Worm (Caenorhabditis elegans) whole organism, L1 larva: Measurements from ENCODE around the gene F40H3.1.
A peak's percentile ranks its signal among the peaks of the same experiment; 100 is the strongest.

ENCODE experiments used
- F16B12.6 ChIP-seq: fragments of 150-350 bp; optimal IDR thresholded peaks from 2 replicates; lab custom pipeline; 2014; ENCODE audit warnings: missing biosample characterization, missing genetic modification characterization
- Y116A8C.19 ChIP-seq: sonication (generic microtip); optimal IDR thresholded peaks from 2 replicates; lab custom pipeline; 2016; ENCODE audit warnings: missing compliant biosample characterization, missing genetic modification characterization, borderline replicate concordance
- blmp-1 ChIP-seq: fragments of 150-350 bp; optimal IDR thresholded peaks from 2 replicates; lab custom pipeline; 2014; ENCODE audit warnings: missing biosample characterization, missing genetic modification characterization
- ceh-63 ChIP-seq: fragments of 200-800 bp; sonication (Bioruptor generic); optimal IDR thresholded peaks from 2 replicates; lab custom pipeline; 2018; ENCODE audit warnings: mild to moderate bottlenecking, missing genetic modification characterization, missing compliant biosample characterization
- ceh-88 ChIP-seq: fragments of 200-800 bp; sonication (Bioruptor generic); IDR thresholded peaks from 2 replicates; pipeline ENCODE4 v1.3.6; 2022; ENCODE audit warnings: missing genetic modification characterization, missing compliant biosample characterization
- ces-1 ChIP-seq: fragments of 150-350 bp; optimal IDR thresholded peaks from 2 replicates; lab custom pipeline; 2014; ENCODE audit warnings: missing biosample characterization, missing genetic modification reagents, missing genetic modification characterization
- dsc-1 ChIP-seq: sonication (generic microtip); optimal IDR thresholded peaks from 2 replicates; lab custom pipeline; 2016; ENCODE audit warnings: mild to moderate bottlenecking, missing genetic modification characterization, missing compliant biosample characterization
- hlh-17 ChIP-seq: fragments of 200-800 bp; sonication (Bioruptor generic); optimal IDR thresholded peaks from 2 replicates; lab custom pipeline; 2018; ENCODE audit warnings: missing genetic modification characterization, mild to moderate bottlenecking, missing compliant biosample characterization, moderate library complexity, borderline replicate concordance
- hlh-4 ChIP-seq: sonication (generic microtip); optimal IDR thresholded peaks from 2 replicates; lab custom pipeline; 2016; ENCODE audit warnings: mild to moderate bottlenecking, missing genetic modification characterization, missing compliant biosample characterization
- irx-1 ChIP-seq: sonication (generic microtip); optimal IDR thresholded peaks from 2 replicates; lab custom pipeline; 2016; ENCODE audit warnings: missing genetic modification characterization, missing compliant biosample characterization
- jun-1 ChIP-seq: fragments of 150-350 bp; optimal IDR thresholded peaks from 2 replicates; lab custom pipeline; 2014; ENCODE audit warnings: missing biosample characterization, missing genetic modification reagents, missing genetic modification characterization
- lin-14 ChIP-seq: fragments of 200-800 bp; sonication (Bioruptor generic); optimal IDR thresholded peaks from 2 replicates; lab custom pipeline; 2018; ENCODE audit warnings: mild to moderate bottlenecking, missing genetic modification characterization, moderate library complexity, missing compliant biosample characterization
- lin-15B ChIP-seq: fragments of 150-350 bp; sonication (generic microtip); optimal IDR thresholded peaks from 3 replicates; lab custom pipeline; 2014; ENCODE audit warnings: missing biosample characterization, missing genetic modification characterization
- lin-39 ChIP-seq: fragments of 150-350 bp; optimal IDR thresholded peaks from 2 replicates; lab custom pipeline; 2014; ENCODE audit warnings: missing biosample characterization, missing genetic modification reagents, missing genetic modification characterization
- lir-3 ChIP-seq: sonication (generic microtip); optimal IDR thresholded peaks from 2 replicates; lab custom pipeline; 2016; ENCODE audit warnings: mild to moderate bottlenecking, missing genetic modification characterization, moderate library complexity, missing compliant biosample characterization; ENCODE audit not compliant: poor library complexity
- lsy-2 ChIP-seq, 2 experiments: fragments of 150-350 bp; optimal IDR thresholded peaks; 2 replicates each; lab custom pipeline; 2014; ENCODE audit warnings: missing biosample characterization in 2 of 2, missing genetic modification characterization in 2 of 2
- mdl-1 ChIP-seq, 2 experiments: fragments of 150-350 bp; optimal IDR thresholded peaks; 2 replicates each; lab custom pipeline; 2014 to 2017; ENCODE audit warnings: missing biosample characterization in 2 of 2, missing genetic modification characterization in 2 of 2, inconsistent platforms in 1 of 2
- nhr-28 ChIP-seq: fragments of 150-350 bp; optimal IDR thresholded peaks from 2 replicates; lab custom pipeline; 2014; ENCODE audit warnings: missing biosample characterization, missing genetic modification characterization
- nhr-47 ChIP-seq: sonication (generic microtip); optimal IDR thresholded peaks from 2 replicates; lab custom pipeline; 2016; ENCODE audit warnings: mild to moderate bottlenecking, missing genetic modification characterization, moderate library complexity, missing compliant biosample characterization
- nhr-71 ChIP-seq: sonication (generic microtip); optimal IDR thresholded peaks from 2 replicates; lab custom pipeline; 2016; ENCODE audit warnings: mild to moderate bottlenecking, missing genetic modification characterization, moderate library complexity, missing compliant biosample characterization
- nhr-76 ChIP-seq: sonication (generic microtip); optimal IDR thresholded peaks from 2 replicates; lab custom pipeline; 2017; ENCODE audit warnings: missing biosample characterization, missing genetic modification characterization
- nhr-90 ChIP-seq: sonication (generic microtip); optimal IDR thresholded peaks from 2 replicates; lab custom pipeline; 2016; ENCODE audit warnings: mild to moderate bottlenecking, missing genetic modification characterization, missing compliant biosample characterization; ENCODE audit not compliant: poor library complexity
- pax-3 ChIP-seq: fragments of 200-800 bp; sonication (Bioruptor generic); optimal IDR thresholded peaks from 2 replicates; lab custom pipeline; 2018; ENCODE audit warnings: mild to moderate bottlenecking, missing genetic modification characterization, moderate library complexity, missing compliant biosample characterization
- rnt-1 ChIP-seq: sonication (generic microtip); optimal IDR thresholded peaks from 2 replicates; lab custom pipeline; 2016; ENCODE audit warnings: mild to moderate bottlenecking, missing genetic modification characterization, moderate library complexity, missing compliant biosample characterization
- snu-23 ChIP-seq: sonication (generic microtip); optimal IDR thresholded peaks from 2 replicates; lab custom pipeline; 2016; ENCODE audit warnings: missing genetic modification characterization, missing compliant biosample characterization
- sox-4 ChIP-seq: sonication (generic microtip); optimal IDR thresholded peaks from 2 replicates; lab custom pipeline; 2016; ENCODE audit warnings: missing genetic modification characterization, missing compliant biosample characterization
- sptf-1 ChIP-seq: fragments of 150-350 bp; optimal IDR thresholded peaks from 2 replicates; lab custom pipeline; 2014; ENCODE audit warnings: missing biosample characterization, missing genetic modification characterization
- sup-37 ChIP-seq: fragments of 200-800 bp; sonication (Bioruptor generic); optimal IDR thresholded peaks from 2 replicates; lab custom pipeline; 2018; ENCODE audit warnings: mild to moderate bottlenecking, missing genetic modification characterization, missing compliant biosample characterization
- swsn-7 ChIP-seq: sonication (generic microtip); optimal IDR thresholded peaks from 2 replicates; lab custom pipeline; 2016; ENCODE audit warnings: missing genetic modification characterization, missing compliant biosample characterization
- tlp-1 ChIP-seq: fragments of 150-350 bp; optimal IDR thresholded peaks from 2 replicates; lab custom pipeline; 2014; ENCODE audit warnings: missing biosample characterization, missing genetic modification characterization
- unc-130 ChIP-seq: fragments of 150-350 bp; optimal IDR thresholded peaks from 2 replicates; lab custom pipeline; 2017; ENCODE audit warnings: missing biosample characterization, missing genetic modification characterization, inconsistent platforms
- unc-30 ChIP-seq: sonication (generic microtip); optimal IDR thresholded peaks from 2 replicates; lab custom pipeline; 2017; ENCODE audit warnings: missing biosample characterization, missing genetic modification characterization
- unc-86 ChIP-seq: sonication (generic microtip); optimal IDR thresholded peaks from 2 replicates; lab custom pipeline; 2016; ENCODE audit warnings: missing genetic modification characterization, missing compliant biosample characterization
- vab-15 ChIP-seq: sonication (generic microtip); optimal IDR thresholded peaks from 2 replicates; lab custom pipeline; 2017; ENCODE audit warnings: missing genotype, mild to moderate bottlenecking, missing genetic modification characterization, missing compliant biosample characterization
- zip-4 ChIP-seq: fragments of 200-800 bp; sonication (Bioruptor generic); optimal IDR thresholded peaks from 2 replicates; lab custom pipeline; 2018; ENCODE audit warnings: mild to moderate bottlenecking, missing genetic modification characterization, moderate library complexity, missing compliant biosample characterization
- ztf-4 ChIP-seq: fragments of 150-350 bp; optimal IDR thresholded peaks from 2 replicates; lab custom pipeline; 2014; ENCODE audit warnings: missing biosample characterization, missing genetic modification characterization

F40H3.1 gene

ce11 chrII:6178743-6179129 is 895 bp upstream of the F40H3.1 start:
- TF ChIP-seq pax-3 (tag; lab: Kevin White, UChicago) (no peak), sptf-1 (tag; lab: Kevin White, UChicago) (no peak), unc-30 (tag; lab: Kevin White, UChicago) (no peak), lin-15B (tag; lab: Kevin White, UChicago) (no peak), unc-86 (tag; lab: Kevin White, UChicago) (no peak), nhr-47 (no peak), blmp-1 (tag; lab: Kevin White, UChicago) (no peak), vab-15 (tag; lab: Kevin White, UChicago) (no peak), hlh-17 (GFP tag; lab: Kevin White, UChicago) (no peak), mdl-1 (tag; optimal IDR thresholded peaks at IDR 0.05; lab: Kevin White, UChicago) (no peak), nhr-28 (tag; lab: Kevin White, UChicago) (no peak), nhr-71 (tag; lab: Kevin White, UChicago) (no peak), ceh-88 (GFP tag; lab: Robert Waterston, UW) (no peak), zip-4 (GFP tag; lab: Kevin White, UChicago) (no peak), hlh-4 (no peak), lir-3 (tag; lab: Kevin White, UChicago) (no peak)

DNA sequence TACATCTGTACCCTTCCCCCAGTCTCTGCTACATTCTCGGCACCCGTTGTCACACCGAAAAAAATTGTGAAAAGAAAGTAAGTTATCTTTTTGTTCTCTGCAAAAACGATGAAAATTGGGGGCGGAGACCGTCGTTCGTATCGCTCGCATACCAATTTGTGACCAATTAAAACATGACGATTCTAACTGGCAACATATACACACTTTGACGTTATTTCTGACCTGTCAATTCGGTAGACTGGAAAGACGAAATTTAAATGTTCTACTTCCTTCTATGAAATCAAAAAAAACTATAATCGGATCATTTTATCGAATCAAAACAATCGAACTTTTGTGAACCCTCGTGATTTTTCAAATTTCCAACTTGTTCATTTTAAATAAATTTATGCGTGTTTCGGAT is 921 bp downstream of the F40H3.1 start:
- no peak for TF ChIP-seq irx-1 (tag; lab: Kevin White, UChicago)
- no peak for TF ChIP-seq lin-39 (tag; lab: Kevin White, UChicago)
- TF ChIP-seq sup-37: no peak
- no peak for TF ChIP-seq nhr-90 (tag; lab: Kevin White, UChicago)
- no peak for TF ChIP-seq swsn-7 (tag; lab: Kevin White, UChicago)
- TF ChIP-seq zip-4 (GFP tag; lab: Kevin White, UChicago): no peak
- TF ChIP-seq tlp-1 (tag; lab: Kevin White, UChicago): no peak
- TF ChIP-seq dsc-1: no peak
- no peak for TF ChIP-seq ceh-63

- TF ChIP-seq Y116A8C.19 (tag; lab: Kevin White, UChicago): no peak
- no peak for TF ChIP-seq sox-4 (tag; lab: Kevin White, UChicago)
- TF ChIP-seq hlh-17 (GFP tag; lab: Kevin White, UChicago): no peak
- peak; percentile 70 for TF ChIP-seq lin-14 (GFP tag; lab: Kevin White, UChicago)
- TF ChIP-seq lsy-2 (tag; optimal IDR thresholded peaks at IDR 0.05; lab: Kevin White, UChicago): peak; percentile 4 to 35
- no peak for TF ChIP-seq pax-3 (tag; lab: Kevin White, UChicago)
- no peak for TF ChIP-seq vab-15 (tag; lab: Kevin White, UChicago)
- TF ChIP-seq F16B12.6 (tag; lab: Kevin White, UChicago): no peak
- no peak for TF ChIP-seq nhr-76
- TF ChIP-seq hlh-4: no peak
- TF ChIP-seq jun-1 (tag; lab: Kevin White, UChicago): no peak
- peak; percentile 41 for TF ChIP-seq rnt-1
- TF ChIP-seq snu-23 (GFP tag; lab: Kevin White, UChicago): peak; percentile 20
- no peak for TF ChIP-seq tlp-1 (tag; lab: Kevin White, UChicago)
- peak; percentile 54 for TF ChIP-seq unc-130 (tag; lab: Kevin White, UChicago)
- TF ChIP-seq blmp-1 (tag; lab: Kevin White, UChicago): peak; percentile 45
- peak; percentile 48 for TF ChIP-seq nhr-71 (tag; lab: Kevin White, UChicago)
- no peak for TF ChIP-seq ces-1
These were observed 1.7 kb downstream of the F40H3.1 start for ce11 chrII:6181337-6181736.

ce11 chrII:6190770-6191169 is 11.1 kb downstream of the F40H3.1 start:
- TF ChIP-seq nhr-71 (tag; lab: Kevin White, UChicago): peak; percentile 1
- TF ChIP-seq ztf-4 (tag; lab: Kevin White, UChicago): no peak
- peak; percentile 17 for TF ChIP-seq nhr-47
